Worm (Caenorhabditis elegans) whole organism, young adult: Measurements from ENCODE around the gene sds-22.

Experiments
- B0019.2 ChIP-seq: fragments of 200-800 bp; sonication (Bioruptor generic); conservative IDR thresholded peaks from 2 replicates; pipeline ENCODE4 v1.3.6; 2022; ENCODE audit warnings: missing genetic modification reagents, missing genetic modification characterization, missing compliant biosample characterization
- F23B12.7 ChIP-seq: sonication (generic microtip); optimal IDR thresholded peaks from 2 replicates; lab custom pipeline; 2017; ENCODE audit warnings: missing genetic modification characterization, mild to moderate bottlenecking, missing compliant biosample characterization, antibody characterized with exemption, moderate library complexity; ENCODE audit not compliant: insufficient read depth
- F49E8.2 ChIP-seq: sonication (generic microtip); optimal IDR thresholded peaks from 3 replicates; lab custom pipeline; 2017; ENCODE audit warnings: missing genetic modification characterization, mild to moderate bottlenecking, missing compliant biosample characterization, antibody characterized with exemption, moderate library complexity; ENCODE audit not compliant: insufficient read depth
- F52B5.7 ChIP-seq: sonication (generic microtip); optimal IDR thresholded peaks from 2 replicates; lab custom pipeline; 2016; ENCODE audit warnings: mild to moderate bottlenecking, missing genetic modification characterization, missing compliant biosample characterization
- ama-1 ChIP-seq, 3 experiments: fragments of 150-350 bp in 1 of 3; sonication (generic microtip) in 2 of 3; optimal IDR thresholded peaks; 2 replicates each; lab custom pipeline; 2014 to 2018; ENCODE audit warnings: missing biosample characterization in 2 of 3, missing genetic modification characterization in 2 of 3, missing genetic modification reagents in 2 of 3
- dox-1 ChIP-seq: fragments of 200-800 bp; sonication (Bioruptor generic); IDR thresholded peaks from 2 replicates; pipeline ENCODE4 v1.3.6; 2022; ENCODE audit warnings: missing genetic modification reagents, missing genetic modification characterization, missing compliant biosample characterization
- dpff-1 ChIP-seq: sonication (generic microtip); optimal IDR thresholded peaks from 2 replicates; lab custom pipeline; 2017; ENCODE audit warnings: mild to moderate bottlenecking, missing genetic modification characterization, missing compliant biosample characterization
- dpl-1 ChIP-seq: fragments of 150-350 bp; optimal IDR thresholded peaks from 2 replicates; lab custom pipeline; 2014; ENCODE audit warnings: missing biosample characterization, missing genetic modification reagents, missing genetic modification characterization
- lir-1 ChIP-seq: fragments of 200-800 bp; sonication (Bioruptor generic); conservative IDR thresholded peaks from 2 replicates; pipeline ENCODE4 v1.3.6; 2022; ENCODE audit warnings: missing genetic modification reagents, missing genetic modification characterization, missing compliant biosample characterization
- mcd-1 ChIP-seq: fragments of 200-800 bp; sonication (Bioruptor generic); IDR thresholded peaks from 2 replicates; pipeline ENCODE4 v1.3.6; 2022; ENCODE audit warnings: missing genetic modification reagents, missing genetic modification characterization, missing compliant biosample characterization
- nfya-2 ChIP-seq: fragments of 200-800 bp; sonication (Bioruptor generic); IDR thresholded peaks from 2 replicates; pipeline ENCODE4 v1.3.6; 2022; ENCODE audit warnings: missing genetic modification reagents, missing genetic modification characterization, missing compliant biosample characterization
- snpc-4 ChIP-seq, 5 experiments: fragments of 150-350 bp in 1 of 5; sonication (generic microtip) in 4 of 5; optimal IDR thresholded peaks; 2 replicates each; lab custom pipeline; 2014 to 2018; ENCODE audit warnings: missing genetic modification characterization in 5 of 5, missing biosample characterization in 3 of 5, antibody characterized with exemption in 2 of 5, mild to moderate bottlenecking in 2 of 5, missing compliant biosample characterization in 2 of 5, missing genotype in 2 of 5, moderate library complexity in 2 of 5, missing genetic modification reagents in 1 of 5
- ztf-26 ChIP-seq: sonication (generic microtip); optimal IDR thresholded peaks from 2 replicates; lab custom pipeline; 2017; ENCODE audit warnings: missing genetic modification characterization, missing compliant biosample characterization

DNA sequence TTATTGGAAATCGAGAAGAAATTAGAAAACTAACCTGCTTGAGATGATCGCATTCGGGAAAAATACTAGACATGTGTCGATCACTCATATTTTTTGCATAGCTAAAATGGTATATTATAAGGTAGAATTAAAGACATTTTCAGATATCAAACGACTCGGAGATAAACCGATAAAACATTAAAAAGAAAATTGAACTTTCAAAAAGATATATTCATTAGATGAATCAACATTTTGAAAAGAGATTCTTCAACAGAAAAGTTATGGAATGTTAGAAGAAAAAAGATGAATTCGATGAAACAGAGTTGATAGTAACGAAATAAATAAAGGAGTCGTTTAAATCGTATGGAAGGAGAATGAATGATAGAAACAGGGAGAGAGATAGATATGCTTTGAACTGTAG lies 2.6 kb upstream of the sds-22 start, which contains the start of gene mdmh-35:
- TF ChIP-seq F52B5.7 (tag; lab: Kevin White, UChicago): no peak
- TF ChIP-seq ama-1 (optimal IDR thresholded peaks at IDR 0.05; lab: Kevin White, UChicago): no peak
- TF ChIP-seq ama-1 (GFP tag; optimal IDR thresholded peaks at IDR 0.05; lab: Kevin White, UChicago): no peak
- TF ChIP-seq F49E8.2 (tag; lab: Kevin White, UChicago): no peak
- TF ChIP-seq lir-1: no peak
- TF ChIP-seq ztf-26 (tag; lab: Kevin White, UChicago): no peak
- TF ChIP-seq dpff-1 (tag; lab: Kevin White, UChicago): no peak
- TF ChIP-seq nfya-2 (GFP tag; lab: Robert Waterston, UW): no peak
- TF ChIP-seq B0019.2 (GFP tag; lab: Robert Waterston, UW): no peak
- TF ChIP-seq dpl-1 (GFP tag; lab: Kevin White, UChicago): no peak
- TF ChIP-seq dox-1 (GFP tag; lab: Robert Waterston, UW): no peak
- no peak for TF ChIP-seq mcd-1 (GFP tag; lab: Robert Waterston, UW)
- no peak for TF ChIP-seq snpc-4 (GFP tag; optimal IDR thresholded peaks at IDR 0.05; lab: Kevin White, UChicago)
- no peak for TF ChIP-seq snpc-4 (tag; optimal IDR thresholded peaks at IDR 0.05; lab: Kevin White, UChicago)
- no peak for TF ChIP-seq F23B12.7 (tag; lab: Kevin White, UChicago)
